Fruit fly (Drosophila melanogaster) whole organism, embryonic: ENCODE measurements around the gene sea.

Experiments
- Atf6 ChIP-seq: fragments of 200-800 bp; sonication (Bioruptor generic); IDR thresholded peaks from 2 replicates; pipeline ENCODE4 v1.3.6; 2022; ENCODE audit warnings: missing biosample characterization, missing genetic modification characterization
- B-H2 ChIP-seq: fragments of 200-800 bp; sonication (Bioruptor generic); optimal IDR thresholded peaks from 2 replicates; lab custom pipeline; 2018; ENCODE audit warnings: missing biosample characterization, mild to moderate bottlenecking, missing genetic modification characterization
- Bgb ChIP-seq: fragments of 200-800 bp; sonication (Bioruptor generic); IDR thresholded peaks from 2 replicates; pipeline ENCODE4 v1.3.6; 2022; ENCODE audit warnings: missing biosample characterization, missing genetic modification characterization; ENCODE audit not compliant: partially characterized antibody
- BtbVII ChIP-seq: fragments of 200-800 bp; sonication (Bioruptor generic); optimal IDR thresholded peaks from 3 replicates; lab custom pipeline; 2017; ENCODE audit warnings: missing biosample characterization, mild to moderate bottlenecking, missing genetic modification characterization
- CG10267 ChIP-seq: fragments of 200-800 bp; sonication (Bioruptor generic); optimal IDR thresholded peaks from 2 replicates; lab custom pipeline; 2018; ENCODE audit warnings: missing biosample characterization, mild to moderate bottlenecking, missing genetic modification characterization, moderate library complexity
- CG10979 ChIP-seq: fragments of 200-800 bp; sonication (Bioruptor generic); optimal IDR thresholded peaks from 2 replicates; lab custom pipeline; 2018; ENCODE audit warnings: missing biosample characterization, mild to moderate bottlenecking, missing genetic modification characterization, moderate library complexity
- CG11085 ChIP-seq: fragments of 200-800 bp; sonication (Bioruptor generic); IDR thresholded peaks from 2 replicates; pipeline ENCODE4 v1.3.6; 2022; ENCODE audit warnings: missing biosample characterization, missing genetic modification characterization
- CG12299 ChIP-seq: fragments of 200-800 bp; sonication (Bioruptor generic); optimal IDR thresholded peaks from 2 replicates; lab custom pipeline; 2018; ENCODE audit warnings: missing biosample characterization, mild to moderate bottlenecking, missing genetic modification characterization
- CG17361 ChIP-seq: fragments of 200-800 bp; sonication (Bioruptor generic); IDR thresholded peaks from 3 replicates; pipeline ENCODE4 v1.3.6; 2022; ENCODE audit warnings: missing biosample characterization, missing genetic modification characterization
- CG17829 ChIP-seq: fragments of 200-800 bp; optimal IDR thresholded peaks from 2 replicates; lab custom pipeline; 2019; ENCODE audit warnings: missing biosample characterization, mild to moderate bottlenecking, missing genetic modification characterization, moderate library complexity
- CG30431 ChIP-seq: fragments of 200-800 bp; sonication (Bioruptor generic); optimal IDR thresholded peaks from 2 replicates; lab custom pipeline; 2017; ENCODE audit warnings: missing biosample characterization, missing genetic modification characterization
- CG3726 ChIP-seq: fragments of 200-800 bp; sonication (Bioruptor generic); IDR thresholded peaks from 3 replicates; pipeline ENCODE4, ENCODE4 v1.3.6; 2022; ENCODE audit warnings: missing biosample characterization, missing genetic modification characterization
- CG4360 ChIP-seq: fragments of 200-800 bp; sonication (Bioruptor generic); IDR thresholded peaks from 2 replicates; pipeline ENCODE4 v1.3.6; 2022; ENCODE audit warnings: missing biosample characterization, missing genetic modification characterization
- CG8478 ChIP-seq: fragments of >200 bp; optimal IDR thresholded peaks from 2 replicates; lab custom pipeline; 2018
- Deaf1 ChIP-seq: fragments of 200-800 bp; optimal IDR thresholded peaks from 3 replicates; lab custom pipeline; 2019; ENCODE audit warnings: missing biosample characterization, mild to moderate bottlenecking, missing genetic modification characterization, moderate library complexity
- Dip3 ChIP-seq: fragments of 200-800 bp; sonication (Bioruptor generic); optimal IDR thresholded peaks from 3 replicates; lab custom pipeline; 2016; ENCODE audit warnings: missing biosample characterization, missing genetic modification characterization
- Dll ChIP-seq: fragments of 200-800 bp; sonication (Bioruptor generic); IDR thresholded peaks from 4 replicates; pipeline ENCODE4 v1.3.6; 2022; ENCODE audit warnings: missing biosample characterization, missing genetic modification characterization; ENCODE audit not compliant: partially characterized antibody
- Ets65A ChIP-seq: fragments of 200-800 bp; sonication (Bioruptor generic); peaks from one replicate; lab custom pipeline; 2016; ENCODE audit warnings: missing biosample characterization, missing genetic modification characterization
- Gug ChIP-seq: fragments of 200-800 bp; sonication (Bioruptor generic); IDR thresholded peaks from 4 replicates; pipeline ENCODE4 v1.3.6; 2022; ENCODE audit warnings: missing biosample characterization, missing genetic modification characterization
- HHEX ChIP-seq: fragments of 200-800 bp; sonication (Bioruptor generic); optimal IDR thresholded peaks from 3 replicates; lab custom pipeline; 2017; ENCODE audit warnings: missing biosample characterization, mild to moderate bottlenecking, missing genetic modification characterization, missing genetic modification reagents
- HmgZ ChIP-seq: fragments of 200-800 bp; sonication (Bioruptor generic); optimal IDR thresholded peaks from 2 replicates; lab custom pipeline; 2018; ENCODE audit warnings: missing biosample characterization, mild to moderate bottlenecking, missing genetic modification characterization
- Hr39 ChIP-seq: fragments of >200 bp; optimal IDR thresholded peaks from 2 replicates; lab custom pipeline; 2017
- Hr51 ChIP-seq, 2 experiments: fragments of 200-800 bp; sonication (Bioruptor generic); optimal IDR thresholded peaks; 2 replicates in 1 of 2; 3 replicates in 1 of 2; lab custom pipeline; 2016 to 2018; ENCODE audit warnings: missing biosample characterization in 2 of 2, missing genetic modification characterization in 2 of 2, mild to moderate bottlenecking in 1 of 2, moderate library complexity in 1 of 2
- Kr ChIP-seq: fragments of 200-800 bp; sonication (Bioruptor generic); optimal IDR thresholded peaks from 2 replicates; lab custom pipeline; 2017; ENCODE audit warnings: missing biosample characterization, mild to moderate bottlenecking, missing genetic modification characterization
- MESR4 ChIP-seq: fragments of 200-800 bp; sonication (Bioruptor generic); optimal IDR thresholded peaks from 2 replicates; lab custom pipeline; 2018; ENCODE audit warnings: missing biosample characterization, mild to moderate bottlenecking, missing genetic modification characterization, moderate library complexity
- Nf-YB ChIP-seq: fragments of 200-800 bp; sonication (Bioruptor generic); optimal IDR thresholded peaks from 3 replicates; lab custom pipeline; 2019; ENCODE audit warnings: missing biosample characterization, mild to moderate bottlenecking, missing genetic modification characterization, moderate library complexity
- PHDP ChIP-seq: fragments of 200-800 bp; sonication (Bioruptor generic); optimal IDR thresholded peaks from 3 replicates; lab custom pipeline; 2018; ENCODE audit warnings: missing biosample characterization, mild to moderate bottlenecking, missing genetic modification characterization, moderate library complexity
- Sox102F ChIP-seq: fragments of 200-800 bp; sonication (Bioruptor generic); optimal IDR thresholded peaks from 2 replicates; lab custom pipeline; 2018; ENCODE audit warnings: missing biosample characterization, mild to moderate bottlenecking, missing genetic modification characterization, moderate library complexity
- Usf ChIP-seq: fragments of 200-800 bp; sonication (Bioruptor generic); optimal IDR thresholded peaks from 2 replicates; lab custom pipeline; 2017; ENCODE audit warnings: missing genotype, missing biosample characterization, missing genetic modification characterization
- ash1 ChIP-seq: fragments of 200-800 bp; sonication (Bioruptor generic); optimal IDR thresholded peaks from 2 replicates; lab custom pipeline; 2018; ENCODE audit warnings: missing biosample characterization, mild to moderate bottlenecking, missing genetic modification characterization
- btn ChIP-seq: fragments of 200-800 bp; sonication (Bioruptor generic); optimal IDR thresholded peaks from 2 replicates; lab custom pipeline; 2016; ENCODE audit warnings: missing biosample characterization, missing genetic modification characterization
- chif ChIP-seq, 2 experiments: fragments of 200-800 bp; sonication (Bioruptor generic); optimal IDR thresholded peaks; 3 replicates each; lab custom pipeline; 2016; ENCODE audit warnings: missing biosample characterization in 2 of 2, missing genetic modification characterization in 2 of 2
- dysf ChIP-seq: fragments of 200-800 bp; sonication (Bioruptor generic); IDR thresholded peaks from 3 replicates; pipeline ENCODE4 v1.3.6; 2022; ENCODE audit warnings: missing biosample characterization, missing genetic modification characterization
- esg ChIP-seq: fragments of 200-800 bp; sonication (Bioruptor generic); conservative IDR thresholded peaks from 2 replicates; pipeline ENCODE4 v1.3.6; 2022; ENCODE audit warnings: missing biosample characterization, missing genetic modification characterization
- ftz-f1 ChIP-seq: fragments of 200-800 bp; sonication (Bioruptor generic); optimal IDR thresholded peaks from 2 replicates; lab custom pipeline; 2016; ENCODE audit warnings: missing biosample characterization, missing genetic modification characterization
- gcm2 ChIP-seq: fragments of 200-800 bp; sonication (Bioruptor generic); optimal IDR thresholded peaks from 2 replicates; lab custom pipeline; 2016; ENCODE audit warnings: missing biosample characterization, missing genetic modification characterization
- gro ChIP-seq: fragments of 200-800 bp; sonication (Bioruptor generic); optimal IDR thresholded peaks from 2 replicates; lab custom pipeline; 2016; ENCODE audit warnings: missing biosample characterization, missing genetic modification characterization
- hbn ChIP-seq: fragments of 200-800 bp; sonication (Bioruptor generic); IDR thresholded peaks from 2 replicates; pipeline ENCODE4 v1.3.6; 2022; ENCODE audit warnings: missing biosample characterization, missing genetic modification characterization; ENCODE audit not compliant: partially characterized antibody
- ind ChIP-seq: fragments of 200-800 bp; sonication (Bioruptor generic); optimal IDR thresholded peaks from 3 replicates; lab custom pipeline; 2016; ENCODE audit warnings: missing biosample characterization, missing genetic modification characterization
- inv ChIP-seq: fragments of 200-800 bp; sonication (Bioruptor generic); IDR thresholded peaks from 2 replicates; pipeline ENCODE4 v1.3.6; 2022; ENCODE audit warnings: missing biosample characterization, missing genetic modification characterization; ENCODE audit not compliant: partially characterized antibody
- jigr1 ChIP-seq: fragments of 200-800 bp; sonication (Bioruptor generic); IDR thresholded peaks from 3 replicates; pipeline ENCODE4 v1.3.6; 2022; ENCODE audit warnings: missing biosample characterization, missing genetic modification characterization
- jumu ChIP-seq: fragments of 200-800 bp; sonication (Bioruptor generic); optimal IDR thresholded peaks from 3 replicates; lab custom pipeline; 2016; ENCODE audit warnings: missing biosample characterization, missing genetic modification characterization
- klu ChIP-seq: fragments of 200-800 bp; sonication (Bioruptor generic); IDR thresholded peaks from 2 replicates; pipeline ENCODE4 v1.3.6; 2022; ENCODE audit warnings: missing biosample characterization, missing genetic modification characterization
- mirr ChIP-seq: fragments of 200-800 bp; sonication (Bioruptor generic); optimal IDR thresholded peaks from 3 replicates; lab custom pipeline; 2018; ENCODE audit warnings: missing biosample characterization, mild to moderate bottlenecking, missing genetic modification characterization
- onecut ChIP-seq: fragments of 200-800 bp; sonication (Bioruptor generic); IDR thresholded peaks from 2 replicates; pipeline ENCODE4 v1.3.6; 2022; ENCODE audit warnings: missing biosample characterization, missing genetic modification characterization
- pb ChIP-seq: fragments of 200-800 bp; sonication (Bioruptor generic); optimal IDR thresholded peaks from 3 replicates; lab custom pipeline; 2016; ENCODE audit warnings: missing biosample characterization, missing genetic modification characterization
- pnt ChIP-seq: fragments of 200-800 bp; sonication (Bioruptor generic); optimal IDR thresholded peaks from 3 replicates; lab custom pipeline; 2016; ENCODE audit warnings: missing biosample characterization, missing genetic modification characterization
- pum ChIP-seq: fragments of 200-800 bp; sonication (Bioruptor generic); optimal IDR thresholded peaks from 2 replicates; lab custom pipeline; 2016; ENCODE audit warnings: missing biosample characterization, missing genetic modification characterization
- seq ChIP-seq: fragments of 200-800 bp; sonication (Bioruptor generic); IDR thresholded peaks from 2 replicates; pipeline ENCODE4 v1.3.6; 2022; ENCODE audit warnings: missing biosample characterization, missing genetic modification characterization
- twi ChIP-seq: fragments of 200-800 bp; optimal IDR thresholded peaks from 2 replicates; lab custom pipeline; 2019; ENCODE audit warnings: missing biosample characterization, mild to moderate bottlenecking, missing genetic modification characterization, moderate library complexity
- vnd ChIP-seq: fragments of 200-800 bp; sonication (Bioruptor generic); IDR thresholded peaks from 3 replicates; pipeline ENCODE4 v1.3.6; 2022; ENCODE audit warnings: missing biosample characterization, missing genetic modification characterization; ENCODE audit not compliant: partially characterized antibody

The sea gene

dm6 chr3R:11568873-11569450 lies 2.1 kb upstream of the sea start, which contains the start of gene Mrp4 (continued):
- TF ChIP-seq twi (tag; lab: Kevin White, UChicago), result no peak
- TF ChIP-seq MESR4 (GFP tag; lab: Kevin White, UChicago), result peak; percentile 14
- peak; percentile 39; the same call in 1 of the 2 replicates for TF ChIP-seq CG4360 (GFP tag; lab: Robert Waterston, UW)
- no peak for TF ChIP-seq vnd (GFP tag; lab: Robert Waterston, UW)
- TF ChIP-seq Hr51 (GFP tag; optimal IDR thresholded peaks at IDR 0.05; lab: Kevin White, UChicago), result peak; percentile 24 to 33
- TF ChIP-seq pum, result no peak
- TF ChIP-seq mirr (GFP tag; lab: Kevin White, UChicago), result peak; percentile 68
- TF ChIP-seq ftz-f1 (GFP tag; lab: Kevin White, UChicago), result peak; percentile 93
- no peak for TF ChIP-seq Sox102F (GFP tag; lab: Kevin White, UChicago)
- peak; percentile 66; the same call in 1 of the 2 replicates for TF ChIP-seq hbn
- peak; percentile 78 for TF ChIP-seq CG12299 (tag; lab: Kevin White, UChicago)
- TF ChIP-seq CG17361 (GFP tag; lab: Robert Waterston, UW), result no peak
- TF ChIP-seq CG17829 (tag; lab: Kevin White, UChicago), result peak; percentile 11
- TF ChIP-seq Atf6 (GFP tag; lab: Robert Waterston, UW), result peak; percentile 78
- TF ChIP-seq pnt (GFP tag; lab: Kevin White, UChicago), result no peak
- no peak for TF ChIP-seq klu (GFP tag; lab: Robert Waterston, UW)
- peak; percentile 29; the same call in 1 of the 2 replicates for TF ChIP-seq seq (GFP tag; lab: Robert Waterston, UW)
- TF ChIP-seq onecut (GFP tag; lab: Robert Waterston, UW), result peak; percentile 45; the same call in 1 of the 2 replicates
- TF ChIP-seq Ets65A (GFP tag; lab: Kevin White, UChicago), result no peak
- no peak for TF ChIP-seq jigr1 (GFP tag; lab: Robert Waterston, UW)
- no peak; the same call in 2 of the 3 replicates for TF ChIP-seq dysf
- peak; percentile 12 for TF ChIP-seq gro (GFP tag; lab: Kevin White, UChicago)
- no peak; the same call in 2 of the 3 replicates for TF ChIP-seq CG3726
- TF ChIP-seq Bgb (GFP tag; lab: Robert Waterston, UW), result peak; percentile 74
- TF ChIP-seq PHDP (tag; lab: Kevin White, UChicago), result peak; percentile 50
- no peak for TF ChIP-seq jumu (GFP tag; lab: Kevin White, UChicago)
- TF ChIP-seq Kr (GFP tag; lab: Kevin White, UChicago), result no peak
- peak; percentile 21 for TF ChIP-seq ash1 (GFP tag; lab: Kevin White, UChicago)
- TF ChIP-seq Dll (GFP tag; lab: Robert Waterston, UW), result peak; percentile 66; the same call in 3 of the 4 replicates
- TF ChIP-seq Deaf1 (tag; lab: Kevin White, UChicago), result peak; percentile 85
- peak; percentile 52 for TF ChIP-seq B-H2 (GFP tag; lab: Kevin White, UChicago)
- TF ChIP-seq CG10267 (tag; lab: Kevin White, UChicago), result no peak
- TF ChIP-seq HmgZ (tag; lab: Kevin White, UChicago), result peak; percentile 47
- TF ChIP-seq CG8478 (lab: Kevin White, UChicago), result no peak
- TF ChIP-seq pb, result peak; percentile 26
- peak; percentile 32 for TF ChIP-seq HHEX
- no peak for TF ChIP-seq inv (GFP tag; lab: Robert Waterston, UW)
- no peak for TF ChIP-seq Nf-YB (GFP tag; lab: Kevin White, UChicago)
- TF ChIP-seq esg (GFP tag; lab: Robert Waterston, UW), result no peak
- TF ChIP-seq Dip3 (GFP tag; lab: Kevin White, UChicago), result no peak
- peak; percentile 40 for TF ChIP-seq btn (GFP tag; lab: Kevin White, UChicago)
- TF ChIP-seq gcm2 (GFP tag; lab: Kevin White, UChicago), result no peak
- peak; percentile 82 for TF ChIP-seq BtbVII (GFP tag; lab: Kevin White, UChicago)
- no peak for TF ChIP-seq Hr39 (lab: Kevin White, UChicago)
- TF ChIP-seq CG10979 (tag; lab: Kevin White, UChicago), result no peak
- TF ChIP-seq CG11085 (GFP tag; lab: Robert Waterston, UW), result peak; percentile 16; the same call in 1 of the 2 replicates
- TF ChIP-seq chif (GFP tag; optimal IDR thresholded peaks at IDR 0.05; lab: Kevin White, UChicago), result no peak
- peak; percentile 46; the same call in 1 of the 4 replicates for TF ChIP-seq Gug (GFP tag; lab: Robert Waterston, UW)
- TF ChIP-seq ind (GFP tag; lab: Kevin White, UChicago), result no peak
- TF ChIP-seq Usf (GFP tag; lab: Kevin White, UChicago), result no peak
- TF ChIP-seq CG30431, result no peak
